Fruit fly (Drosophila melanogaster): ENCODE measurements around the gene Adgf-C.
A peak's percentile ranks its signal among the peaks of the same experiment; 100 is the strongest.

The Adgf-C gene

DNA sequence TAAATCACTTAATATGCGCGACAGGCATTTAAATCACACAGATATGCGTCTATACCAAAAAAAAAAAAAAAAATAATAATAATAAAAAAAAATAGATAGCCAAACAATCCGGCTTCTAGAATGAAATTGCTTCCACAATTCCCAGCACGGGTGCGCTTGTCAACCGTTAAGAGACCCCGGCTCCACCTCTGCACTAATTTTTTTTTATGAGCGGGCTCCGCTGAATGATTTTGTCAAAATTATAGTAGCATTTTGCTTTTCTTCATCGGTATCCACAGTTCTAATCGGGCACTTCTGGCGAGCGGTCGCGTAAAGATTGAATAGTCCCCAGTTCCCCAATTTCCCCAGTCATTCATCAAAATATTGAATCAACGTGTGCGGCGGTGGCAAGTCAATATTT lies at the start of gene Adgf-C:
Gene Adgf-C (plus strand): TSS at position 301 of the 400 bp plus-strand sequence.
- no peak for TF ChIP-seq Hr96 (GFP tag; optimal IDR thresholded peaks at IDR 0.05)
- TF ChIP-seq cic (GFP tag; optimal IDR thresholded peaks at IDR 0.05), result no peak
- peak; percentile 46 for TF ChIP-seq kay (GFP tag; ENCODE audit: borderline replicate concordance)
- no peak for TF ChIP-seq CG7101 (tag; optimal IDR thresholded peaks at IDR 0.05)
- no peak for TF ChIP-seq cnc (optimal IDR thresholded peaks at IDR 0.05)

DNA sequence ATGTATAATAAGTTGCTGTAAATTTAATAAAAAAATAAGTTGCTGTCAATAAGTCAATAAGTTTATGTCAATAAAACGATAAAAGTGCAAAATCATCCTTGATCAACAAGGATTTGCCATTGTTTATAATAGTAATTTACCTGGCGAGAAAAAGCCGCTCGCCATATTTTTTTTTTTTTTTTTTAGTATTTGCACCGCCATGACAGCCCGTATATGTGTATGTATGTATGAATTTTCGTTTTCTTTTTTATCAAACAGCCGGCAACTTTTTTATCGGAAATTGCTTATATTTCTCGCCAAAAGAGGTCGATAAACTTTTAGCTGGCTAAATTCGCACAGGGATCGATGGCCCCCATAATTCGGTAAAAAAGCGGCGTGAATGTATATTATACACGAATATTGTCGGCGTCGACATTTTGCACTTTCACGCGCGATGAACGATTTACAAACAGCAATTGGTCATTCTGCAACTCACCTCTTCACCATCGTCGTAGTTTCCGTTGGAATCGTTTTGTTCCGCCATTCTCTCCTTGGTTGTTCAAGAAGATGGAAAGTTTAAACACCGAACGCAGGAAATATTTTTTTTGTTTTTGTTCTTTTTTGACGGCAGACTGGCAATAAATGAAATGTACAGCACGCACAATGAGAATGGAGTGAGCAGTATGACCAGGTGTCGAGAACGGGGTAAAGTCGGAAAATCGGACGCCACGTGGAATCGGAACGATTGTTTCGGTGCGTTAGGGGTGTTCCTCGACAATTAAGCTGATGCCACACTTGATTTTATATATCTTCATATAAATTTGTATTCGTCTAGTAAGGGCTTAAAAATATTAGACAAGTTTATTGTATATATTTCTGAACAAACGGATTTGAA lies 46.5 kb upstream of the Adgf-C start, which contains the start of gene Hrb87F:
Gene Hrb87F (minus strand): TSS at position 667 of the 874 bp plus-strand sequence.
- TF ChIP-seq ovo (GFP tag; optimal IDR thresholded peaks at IDR 0.05), result no peak
- peak; percentile 57 for TF ChIP-seq bab1 (GFP tag; optimal IDR thresholded peaks at IDR 0.05)
- no peak for TF ChIP-seq CG14711 (tag; optimal IDR thresholded peaks at IDR 0.05)
- TF ChIP-seq Crg-1 (GFP tag; optimal IDR thresholded peaks at IDR 0.05), result peak; percentile 3
- TF ChIP-seq CG11617 (GFP tag; optimal IDR thresholded peaks at IDR 0.05), result peak; percentile 24
- peak; percentile 84 for TF ChIP-seq Mnt (GFP tag; optimal IDR thresholded peaks at IDR 0.05)
- no peak for TF ChIP-seq CG7045 (GFP tag; optimal IDR thresholded peaks at IDR 0.05)
- no peak for TF ChIP-seq Clk (GFP tag; optimal IDR thresholded peaks at IDR 0.05)
- TF ChIP-seq CG12768 (GFP tag; optimal IDR thresholded peaks at IDR 0.05), result peak; percentile 19
- TF ChIP-seq CG7101 (tag; optimal IDR thresholded peaks at IDR 0.05), result no peak
- TF ChIP-seq CG1620 (GFP tag; optimal IDR thresholded peaks at IDR 0.05), result peak; percentile 10
- TF ChIP-seq pad (GFP tag; optimal IDR thresholded peaks at IDR 0.05), result no peak
- TF ChIP-seq CG33017 (tag; optimal IDR thresholded peaks at IDR 0.05), result no peak
- peak; percentile 40 for TF ChIP-seq cic (GFP tag; optimal IDR thresholded peaks at IDR 0.05)
- no peak for TF ChIP-seq cnc (optimal IDR thresholded peaks at IDR 0.05)
- no peak for TF ChIP-seq CG5204 (GFP tag; optimal IDR thresholded peaks at IDR 0.05)
- TF ChIP-seq kay (GFP tag; ENCODE audit: borderline replicate concordance), result peak; percentile 66
- no peak for TF ChIP-seq Hr96 (GFP tag; optimal IDR thresholded peaks at IDR 0.05)
- TF ChIP-seq tj (GFP tag; optimal IDR thresholded peaks at IDR 0.05), result peak; percentile 69
- no peak for TF ChIP-seq toe (GFP tag; optimal IDR thresholded peaks at IDR 0.05)

- TF ChIP-seq tj (GFP tag; optimal IDR thresholded peaks at IDR 0.05) (peak; percentile 61), CG12768 (GFP tag; optimal IDR thresholded peaks at IDR 0.05) (peak; percentile 70), Mnt (GFP tag; optimal IDR thresholded peaks at IDR 0.05) (peak; percentile 72), CG7045 (GFP tag; optimal IDR thresholded peaks at IDR 0.05) (peak; percentile 67), ovo (GFP tag; optimal IDR thresholded peaks at IDR 0.05) (peak; percentile 64), Hr96 (GFP tag; optimal IDR thresholded peaks at IDR 0.05) (peak; percentile 83), CG33017 (tag; optimal IDR thresholded peaks at IDR 0.05) (peak; percentile 69), Crg-1 (GFP tag; optimal IDR thresholded peaks at IDR 0.05) (peak; percentile 81), Clk (GFP tag; optimal IDR thresholded peaks at IDR 0.05) (peak; percentile 46), toe (GFP tag; optimal IDR thresholded peaks at IDR 0.05) (peak; percentile 44), CG11617 (GFP tag; optimal IDR thresholded peaks at IDR 0.05) (peak; percentile 86), CG14711 (tag; optimal IDR thresholded peaks at IDR 0.05) (peak; percentile 51), CG1620 (GFP tag; optimal IDR thresholded peaks at IDR 0.05) (peak; percentile 73), cic (GFP tag; optimal IDR thresholded peaks at IDR 0.05) (peak; percentile 33), CG5204 (GFP tag; optimal IDR thresholded peaks at IDR 0.05) (peak; percentile 72), cnc (optimal IDR thresholded peaks at IDR 0.05) (no peak), kay (GFP tag; ENCODE audit: borderline replicate concordance) (no peak), CG7101 (tag; optimal IDR thresholded peaks at IDR 0.05) (peak; percentile 82), bab1 (GFP tag; optimal IDR thresholded peaks at IDR 0.05) (peak; percentile 81), pad (GFP tag; optimal IDR thresholded peaks at IDR 0.05) (peak; percentile 54)
Observed at dm6 chr3R:13660924-13661659, 45.5 kb upstream of the Adgf-C start, which contains the start of gene B52. Gene B52, plus strand, starts transcription at chr3R:13661311.

DNA sequence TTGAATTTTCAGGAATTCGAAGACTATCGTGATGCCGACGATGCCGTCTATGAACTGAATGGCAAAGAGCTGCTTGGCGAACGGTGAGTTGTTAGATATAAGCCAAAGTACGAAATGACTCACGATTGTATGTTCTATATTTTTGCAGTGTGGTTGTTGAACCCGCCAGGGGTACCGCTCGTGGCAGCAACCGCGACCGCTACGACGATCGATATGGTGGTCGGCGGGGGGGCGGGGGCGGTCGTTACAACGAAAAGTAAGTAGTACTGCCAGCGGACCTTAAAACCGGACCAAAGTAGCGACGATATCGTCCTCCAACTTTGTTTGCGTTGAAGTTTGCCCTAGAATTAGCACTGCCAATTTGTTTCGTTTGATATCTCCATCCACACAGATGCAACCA lies 44.4 kb upstream of the Adgf-C start:
- TF ChIP-seq Hr96 (GFP tag; optimal IDR thresholded peaks at IDR 0.05) (no peak), CG12768 (GFP tag; optimal IDR thresholded peaks at IDR 0.05) (peak; percentile 6), CG11617 (GFP tag; optimal IDR thresholded peaks at IDR 0.05) (no peak), toe (GFP tag; optimal IDR thresholded peaks at IDR 0.05) (no peak)

DNA sequence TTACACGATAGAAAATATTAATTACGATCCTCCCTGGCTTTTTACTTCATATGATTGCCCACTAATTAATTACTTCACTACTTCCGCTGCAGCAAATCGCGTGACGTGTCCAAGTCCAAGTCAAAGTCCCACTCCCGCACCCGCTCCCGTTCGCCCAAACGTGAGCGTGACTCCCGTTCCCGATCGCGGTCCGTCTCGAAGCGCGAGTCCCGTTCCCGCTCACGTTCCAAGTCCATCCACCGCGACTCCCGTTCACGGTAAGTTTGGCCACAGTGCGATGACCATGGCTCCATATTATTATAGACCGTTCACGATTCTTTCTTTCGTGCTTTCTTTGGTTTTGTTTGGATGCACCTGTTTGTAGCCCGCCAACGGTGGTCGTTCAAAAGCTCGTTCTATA lies 40.6 kb upstream of the Adgf-C start:
- TF ChIP-seq CG7101 (tag; optimal IDR thresholded peaks at IDR 0.05) (no peak), pad (GFP tag; optimal IDR thresholded peaks at IDR 0.05) (no peak), CG12768 (GFP tag; optimal IDR thresholded peaks at IDR 0.05) (peak; percentile 81), kay (GFP tag; ENCODE audit: borderline replicate concordance) (peak; percentile 30)

dm6 chr3R:13672898-13673297 lies 33.7 kb upstream of the Adgf-C start:
- TF ChIP-seq kay (GFP tag; ENCODE audit: borderline replicate concordance), result no peak
- no peak for TF ChIP-seq tj (GFP tag; optimal IDR thresholded peaks at IDR 0.05)
- no peak for TF ChIP-seq CG5204 (GFP tag; optimal IDR thresholded peaks at IDR 0.05)
- TF ChIP-seq CG11617 (GFP tag; optimal IDR thresholded peaks at IDR 0.05), result no peak
- no peak for TF ChIP-seq toe (GFP tag; optimal IDR thresholded peaks at IDR 0.05)
- TF ChIP-seq CG12768 (GFP tag; optimal IDR thresholded peaks at IDR 0.05), result no peak
- TF ChIP-seq Clk (GFP tag; optimal IDR thresholded peaks at IDR 0.05), result no peak
- TF ChIP-seq ovo (GFP tag; optimal IDR thresholded peaks at IDR 0.05), result no peak
- TF ChIP-seq Mnt (GFP tag; optimal IDR thresholded peaks at IDR 0.05), result no peak
- TF ChIP-seq CG7101 (tag; optimal IDR thresholded peaks at IDR 0.05), result no peak
- TF ChIP-seq Hr96 (GFP tag; optimal IDR thresholded peaks at IDR 0.05), result no peak
- TF ChIP-seq pad (GFP tag; optimal IDR thresholded peaks at IDR 0.05), result no peak
- no peak for TF ChIP-seq Crg-1 (GFP tag; optimal IDR thresholded peaks at IDR 0.05)
- no peak for TF ChIP-seq CG33017 (tag; optimal IDR thresholded peaks at IDR 0.05)
- TF ChIP-seq CG7045 (GFP tag; optimal IDR thresholded peaks at IDR 0.05), result no peak
